Worm (Caenorhabditis elegans) whole organism, L2 larva: Measurements from ENCODE around the gene zmp-4.

ENCODE experiments used
- unc-39 ChIP-seq: fragments of 150-350 bp; optimal IDR thresholded peaks from 2 replicates; lab custom pipeline; 2014; ENCODE audit warnings: missing biosample characterization, missing genetic modification characterization
- unc-62 ChIP-seq: fragments of 150-350 bp; optimal IDR thresholded peaks from 2 replicates; lab custom pipeline; 2014; ENCODE audit warnings: missing biosample characterization, missing genetic modification reagents, missing genetic modification characterization

DNA sequence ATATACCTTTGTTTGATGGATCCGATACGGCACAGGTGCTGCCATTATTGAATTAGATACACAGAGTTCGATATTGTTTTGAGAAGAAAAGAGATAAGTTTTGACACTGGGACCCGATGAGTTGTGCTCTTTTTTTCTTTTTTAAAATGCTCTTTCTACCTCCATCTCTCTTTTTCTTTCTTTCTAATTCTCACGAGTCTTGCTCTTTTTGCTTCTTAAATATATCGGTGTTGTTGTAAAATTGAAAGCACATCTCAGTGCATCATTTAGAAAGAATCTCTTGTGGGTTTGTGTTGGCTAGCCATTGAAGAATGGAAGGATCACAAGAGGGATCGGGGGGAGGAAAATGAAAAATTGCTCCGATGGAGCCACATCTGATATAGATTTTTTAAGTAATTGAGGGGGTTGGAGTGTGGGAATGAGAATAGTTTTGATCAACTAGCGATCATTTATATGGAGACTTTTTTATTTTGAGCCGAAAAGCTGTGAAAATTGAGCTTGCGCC lies 12.0 kb downstream of the zmp-4 start, which contains the start of gene H12D21.9:
- TF ChIP-seq unc-62 (no peak), unc-39 (tag; lab: Kevin White, UChicago) (no peak)
